Fruit fly (Drosophila melanogaster) whole organism, embryonic: ENCODE measurements around the gene CG1998.

ENCODE experiments used
- Adf1 ChIP-seq: fragments of 200-800 bp; sonication (Bioruptor generic); IDR thresholded peaks from 2 replicates; pipeline ENCODE4 v1.3.6; 2022; ENCODE audit warnings: missing biosample characterization, missing genetic modification characterization
- Aef1 ChIP-seq: fragments of 200-800 bp; sonication (Bioruptor generic); IDR thresholded peaks from 3 replicates; pipeline ENCODE4 v1.3.6; 2022; ENCODE audit warnings: missing biosample characterization, missing genetic modification characterization
- B-H2 ChIP-seq: fragments of 200-800 bp; sonication (Bioruptor generic); optimal IDR thresholded peaks from 2 replicates; lab custom pipeline; 2018; ENCODE audit warnings: missing biosample characterization, mild to moderate bottlenecking, missing genetic modification characterization
- CG10543 ChIP-seq: fragments of 200-800 bp; sonication (Bioruptor generic); optimal IDR thresholded peaks from 3 replicates; lab custom pipeline; 2017; ENCODE audit warnings: missing biosample characterization, mild to moderate bottlenecking, missing genetic modification characterization, moderate library complexity
- CG12104 ChIP-seq: fragments of 200-800 bp; sonication (Bioruptor generic); optimal IDR thresholded peaks from 3 replicates; lab custom pipeline; 2016; ENCODE audit warnings: missing biosample characterization, missing genetic modification characterization
- CG12769 ChIP-seq: fragments of 200-800 bp; sonication (Bioruptor generic); optimal IDR thresholded peaks from 2 replicates; lab custom pipeline; 2019; ENCODE audit warnings: missing biosample characterization, mild to moderate bottlenecking, missing genetic modification characterization, moderate library complexity
- CG13287 ChIP-seq: fragments of 200-800 bp; sonication (Bioruptor generic); IDR thresholded peaks from 2 replicates; pipeline ENCODE4 v1.3.6; 2022; ENCODE audit warnings: missing biosample characterization, missing genetic modification characterization; ENCODE audit not compliant: partially characterized antibody
- CG13894 ChIP-seq: fragments of 200-800 bp; sonication (Bioruptor generic); optimal IDR thresholded peaks from 3 replicates; lab custom pipeline; 2018; ENCODE audit warnings: missing biosample characterization, mild to moderate bottlenecking, missing genetic modification characterization, moderate library complexity
- CG16813 ChIP-seq: fragments of 200-800 bp; sonication (Bioruptor generic); IDR thresholded peaks from 3 replicates; pipeline ENCODE4 v1.3.6; 2022; ENCODE audit warnings: missing biosample characterization, missing genetic modification characterization; ENCODE audit not compliant: partially characterized antibody
- CG32532 ChIP-seq: fragments of 200-800 bp; sonication (Bioruptor generic); IDR thresholded peaks from 2 replicates; pipeline ENCODE4 v1.3.6; 2022; ENCODE audit warnings: missing biosample characterization, missing genetic modification characterization
- CG34376 ChIP-seq: fragments of 200-800 bp; sonication (Bioruptor generic); optimal IDR thresholded peaks from 2 replicates; lab custom pipeline; 2018; ENCODE audit warnings: missing biosample characterization, mild to moderate bottlenecking, missing genetic modification characterization
- CG34422 ChIP-seq: fragments of 200-800 bp; sonication (Bioruptor generic); IDR thresholded peaks from 3 replicates; pipeline ENCODE4 v1.3.6; 2022; ENCODE audit warnings: missing biosample characterization, missing genetic modification characterization
- CG3838 ChIP-seq: fragments of 200-800 bp; sonication (Bioruptor generic); optimal IDR thresholded peaks from 3 replicates; lab custom pipeline; 2016; ENCODE audit warnings: missing biosample characterization, missing genetic modification characterization
- CG6175 ChIP-seq: fragments of 200-800 bp; sonication (Bioruptor generic); IDR thresholded peaks from 3 replicates; pipeline ENCODE4 v1.3.6; 2022; ENCODE audit warnings: missing biosample characterization, missing genetic modification characterization
- CG8290 ChIP-seq, 3 experiments: fragments of 200-800 bp; sonication (Bioruptor generic); optimal IDR thresholded peaks; 2 replicates each; lab custom pipeline; 2016 to 2019; ENCODE audit warnings: missing biosample characterization in 3 of 3, missing genetic modification characterization in 3 of 3, mild to moderate bottlenecking in 2 of 3, moderate library complexity in 1 of 3
- Chrac-16 ChIP-seq: fragments of 200-800 bp; sonication (Bioruptor generic); optimal IDR thresholded peaks from 3 replicates; lab custom pipeline; 2016; ENCODE audit warnings: missing biosample characterization, missing genetic modification characterization
- Deaf1 ChIP-seq: fragments of 200-800 bp; optimal IDR thresholded peaks from 3 replicates; lab custom pipeline; 2019; ENCODE audit warnings: missing biosample characterization, mild to moderate bottlenecking, missing genetic modification characterization, moderate library complexity
- Dref ChIP-seq: fragments of 200-800 bp; sonication (Bioruptor generic); IDR thresholded peaks from 2 replicates; pipeline ENCODE4 v1.3.6; 2022; ENCODE audit warnings: missing biosample characterization, missing genetic modification characterization
- Drgx ChIP-seq: fragments of 200-800 bp; sonication (Bioruptor generic); IDR thresholded peaks from 2 replicates; pipeline ENCODE4 v1.3.6; 2022; ENCODE audit warnings: missing biosample characterization, missing genetic modification characterization
- HmgZ ChIP-seq: fragments of 200-800 bp; sonication (Bioruptor generic); optimal IDR thresholded peaks from 2 replicates; lab custom pipeline; 2018; ENCODE audit warnings: missing biosample characterization, mild to moderate bottlenecking, missing genetic modification characterization
- Hr51 ChIP-seq, 2 experiments: fragments of 200-800 bp; sonication (Bioruptor generic); optimal IDR thresholded peaks; 2 replicates in 1 of 2; 3 replicates in 1 of 2; lab custom pipeline; 2016 to 2018; ENCODE audit warnings: missing biosample characterization in 2 of 2, missing genetic modification characterization in 2 of 2, mild to moderate bottlenecking in 1 of 2, moderate library complexity in 1 of 2
- MBD-R2 ChIP-seq: fragments of 200-800 bp; sonication (Bioruptor generic); IDR thresholded peaks from 2 replicates; pipeline ENCODE4 v1.3.6; 2022; ENCODE audit warnings: missing biosample characterization, missing genetic modification characterization
- NFAT ChIP-seq: fragments of 200-800 bp; sonication (Bioruptor generic); IDR thresholded peaks from 2 replicates; pipeline ENCODE4 v1.3.6; 2022; ENCODE audit warnings: missing biosample characterization, missing genetic modification characterization
- Rfx ChIP-seq: fragments of 200-800 bp; sonication (Bioruptor generic); IDR thresholded peaks from 2 replicates; pipeline ENCODE4 v1.3.6; 2022; ENCODE audit warnings: missing biosample characterization, missing genetic modification characterization
- Sox100B ChIP-seq: fragments of 200-800 bp; sonication (Bioruptor generic); optimal IDR thresholded peaks from 3 replicates; lab custom pipeline; 2018; ENCODE audit warnings: missing biosample characterization, mild to moderate bottlenecking, missing genetic modification characterization
- Xrp1 ChIP-seq: fragments of 200-800 bp; sonication (Bioruptor generic); IDR thresholded peaks from 2 replicates; pipeline ENCODE4 v1.3.6; 2022; ENCODE audit warnings: missing biosample characterization, missing genetic modification characterization
- ab ChIP-seq: fragments of 200-800 bp; sonication (Bioruptor generic); optimal IDR thresholded peaks from 2 replicates; lab custom pipeline; 2016; ENCODE audit warnings: missing biosample characterization, missing genetic modification characterization
- abd-A ChIP-seq: fragments of 200-800 bp; sonication (Bioruptor generic); optimal IDR thresholded peaks from 3 replicates; lab custom pipeline; 2019; ENCODE audit warnings: missing biosample characterization, mild to moderate bottlenecking, missing genetic modification characterization, moderate library complexity
- amos ChIP-seq: fragments of 200-800 bp; sonication (Bioruptor generic); IDR thresholded peaks from 2 replicates; pipeline ENCODE4 v1.3.6; 2022; ENCODE audit warnings: missing biosample characterization, missing genetic modification characterization; ENCODE audit not compliant: partially characterized antibody
- bsh ChIP-seq, 2 experiments: fragments of 200-800 bp; sonication (Bioruptor generic); optimal IDR thresholded peaks; 2 replicates each; lab custom pipeline; 2017 to 2018; ENCODE audit warnings: mild to moderate bottlenecking in 2 of 2, missing biosample characterization in 2 of 2, missing genetic modification characterization in 2 of 2, moderate library complexity in 1 of 2
- chinmo ChIP-seq: fragments of 200-800 bp; sonication (Bioruptor generic); IDR thresholded peaks from 4 replicates; pipeline ENCODE4 v1.3.6; 2022; ENCODE audit warnings: missing biosample characterization, missing genetic modification characterization; ENCODE audit not compliant: partially characterized antibody
- chm ChIP-seq: fragments of 200-800 bp; sonication (Bioruptor generic); IDR thresholded peaks from 2 replicates; pipeline ENCODE4 v1.3.6; 2022; ENCODE audit warnings: missing biosample characterization, missing genetic modification characterization
- ci ChIP-seq: fragments of 200-800 bp; sonication (Bioruptor generic); IDR thresholded peaks from 3 replicates; pipeline ENCODE4 v1.3.6; 2022; ENCODE audit warnings: missing biosample characterization, missing genetic modification characterization
- crol ChIP-seq: fragments of 200-800 bp; sonication (Bioruptor generic); IDR thresholded peaks from 2 replicates; pipeline ENCODE4 v1.3.6; 2022; ENCODE audit warnings: missing biosample characterization, missing genetic modification characterization
- dpn ChIP-seq, 2 experiments: fragments of 200-800 bp; sonication (Bioruptor generic); optimal IDR thresholded peaks; 3 replicates each; lab custom pipeline; 2016; ENCODE audit warnings: missing biosample characterization in 2 of 2, missing genetic modification characterization in 2 of 2
- eve ChIP-seq, 2 experiments: fragments of >200 bp; optimal IDR thresholded peaks; 2 replicates each; lab custom pipeline; 2017; ENCODE audit warnings: missing biosample characterization in 2 of 2, missing genetic modification characterization in 2 of 2
- klu ChIP-seq: fragments of 200-800 bp; sonication (Bioruptor generic); IDR thresholded peaks from 2 replicates; pipeline ENCODE4 v1.3.6; 2022; ENCODE audit warnings: missing biosample characterization, missing genetic modification characterization
- mirr ChIP-seq: fragments of 200-800 bp; sonication (Bioruptor generic); optimal IDR thresholded peaks from 3 replicates; lab custom pipeline; 2018; ENCODE audit warnings: missing biosample characterization, mild to moderate bottlenecking, missing genetic modification characterization
- onecut ChIP-seq: fragments of 200-800 bp; sonication (Bioruptor generic); IDR thresholded peaks from 2 replicates; pipeline ENCODE4 v1.3.6; 2022; ENCODE audit warnings: missing biosample characterization, missing genetic modification characterization
- phol ChIP-seq: fragments of 200-800 bp; sonication (Bioruptor generic); optimal IDR thresholded peaks from 3 replicates; lab custom pipeline; 2018; ENCODE audit warnings: missing biosample characterization, mild to moderate bottlenecking, missing genetic modification characterization, moderate library complexity
- rib ChIP-seq: fragments of 200-800 bp; sonication (Bioruptor generic); IDR thresholded peaks from 2 replicates; pipeline ENCODE4 v1.3.6; 2022; ENCODE audit warnings: missing biosample characterization, missing genetic modification characterization
- sd ChIP-seq: fragments of 200-800 bp; sonication (Bioruptor generic); optimal IDR thresholded peaks from 3 replicates; lab custom pipeline; 2018; ENCODE audit warnings: missing biosample characterization, mild to moderate bottlenecking, missing genetic modification characterization, moderate library complexity
- sr ChIP-seq: fragments of 200-800 bp; sonication (Bioruptor generic); IDR thresholded peaks from 3 replicates; pipeline ENCODE4 v1.3.6; 2022; ENCODE audit warnings: missing biosample characterization, missing genetic modification characterization
- sug ChIP-seq: fragments of 200-800 bp; optimal IDR thresholded peaks from 2 replicates; lab custom pipeline; 2019; ENCODE audit warnings: missing biosample characterization, mild to moderate bottlenecking, missing genetic modification characterization, moderate library complexity
- trem ChIP-seq: fragments of 200-800 bp; optimal IDR thresholded peaks from 3 replicates; lab custom pipeline; 2019; ENCODE audit warnings: missing biosample characterization, mild to moderate bottlenecking, missing genetic modification characterization, moderate library complexity
- trh ChIP-seq: fragments of 200-800 bp; sonication (Bioruptor generic); optimal IDR thresholded peaks from 2 replicates; lab custom pipeline; 2016; ENCODE audit warnings: missing biosample characterization, missing genetic modification characterization

The CG1998 gene

dm6 chrX:13396378-13397099 lies 16.3 kb downstream of the CG1998 start, which contains the start of gene Bcat (continued):
- peak; percentile 7 for TF ChIP-seq trem (tag; lab: Kevin White, UChicago)
- no peak for TF ChIP-seq trh (GFP tag; lab: Kevin White, UChicago)
- no peak for TF ChIP-seq chm (GFP tag; lab: Robert Waterston, UW)
- TF ChIP-seq Chrac-16 (GFP tag; lab: Kevin White, UChicago), result peak; percentile 38
- peak; percentile 71 for TF ChIP-seq phol (tag; lab: Kevin White, UChicago)
- peak; percentile 73 for TF ChIP-seq CG12104 (GFP tag; lab: Kevin White, UChicago)
- TF ChIP-seq Hr51 (GFP tag; optimal IDR thresholded peaks at IDR 0.05; lab: Kevin White, UChicago), result peak in 1 of 2 experiments; percentile 88

dm6 chrX:13395988-13396377 lies 16.9 kb downstream of the CG1998 start:
- TF ChIP-seq sr (GFP tag; lab: Robert Waterston, UW) (peak; percentile 71; the same call in 2 of the 3 replicates), Rfx (GFP tag; lab: Robert Waterston, UW) (peak; percentile 5; the same call in 1 of the 2 replicates), crol (peak; percentile 99), Aef1 (peak; percentile 70), NFAT (GFP tag; lab: Robert Waterston, UW) (peak; percentile 68), amos (peak; percentile 30; the same call in 1 of the 2 replicates), CG32532 (GFP tag; lab: Robert Waterston, UW) (0 out of 2 replicates have a peak, but pooled peaks have one; percentile 6), sug (tag; lab: Kevin White, UChicago) (peak; percentile 100), Adf1 (GFP tag; lab: Robert Waterston, UW) (peak; percentile 76), CG34376 (GFP tag; lab: Kevin White, UChicago) (peak; percentile 39), rib (peak; percentile 92), bsh (GFP tag; optimal IDR thresholded peaks at IDR 0.05; lab: Kevin White, UChicago) (no peak), Dref (0 out of 2 replicates have a peak, but pooled peaks have one; percentile 28), CG6175 (peak; percentile 85), CG13894 (peak; percentile 58), abd-A (peak; percentile 35), chinmo (GFP tag; lab: Robert Waterston, UW) (peak; percentile 97), CG3838 (GFP tag; lab: Kevin White, UChicago) (no peak), CG16813 (GFP tag; lab: Robert Waterston, UW) (no peak), ci (GFP tag; lab: Robert Waterston, UW) (0 out of 3 replicates have a peak, but pooled peaks have one; percentile 47), klu (GFP tag; lab: Robert Waterston, UW) (peak; percentile 60; the same call in 1 of the 2 replicates), Sox100B (no peak), CG8290 (GFP tag; optimal IDR thresholded peaks at IDR 0.05; lab: Kevin White, UChicago) (no peak), CG8290 (tag; optimal IDR thresholded peaks at IDR 0.05; lab: Kevin White, UChicago) (peak in 1 of 2 experiments; percentile 50), B-H2 (GFP tag; lab: Kevin White, UChicago) (peak; percentile 49), mirr (peak; percentile 67), CG34422 (GFP tag; lab: Robert Waterston, UW) (0 out of 3 replicates have a peak, but pooled peaks have one; percentile 25), CG10543 (GFP tag; lab: Kevin White, UChicago) (peak; percentile 86), sd (tag; lab: Kevin White, UChicago) (peak; percentile 23), onecut (peak; percentile 56), dpn (GFP tag; optimal IDR thresholded peaks at IDR 0.05; lab: Kevin White, UChicago) (no peak), Drgx (GFP tag; lab: Robert Waterston, UW) (peak; percentile 29; the same call in 1 of the 2 replicates), ab (GFP tag; lab: Kevin White, UChicago) (no peak), eve (GFP tag; optimal IDR thresholded peaks at IDR 0.05; lab: Kevin White, UChicago) (no peak), Deaf1 (tag; lab: Kevin White, UChicago) (peak; percentile 93), Xrp1 (no peak), MBD-R2 (GFP tag; lab: Robert Waterston, UW) (peak; percentile 28; the same call in 1 of the 2 replicates), CG12769 (tag; lab: Kevin White, UChicago) (peak; percentile 72), HmgZ (tag; lab: Kevin White, UChicago) (peak; percentile 24), CG13287 (peak; percentile 13; the same call in 1 of the 2 replicates)
